Fruit fly (Drosophila melanogaster): ENCODE results near the gene Glyp.

Glyp gene

dm6 chr2L:2168184-2168893, 37.7 kb downstream of the Glyp start (continued):
- no peak for TF ChIP-seq Trl (optimal IDR thresholded peaks at IDR 0.05)
- TF ChIP-seq Trl (GFP tag; optimal IDR thresholded peaks at IDR 0.05), result no peak
- TF ChIP-seq CG6813 (GFP tag; optimal IDR thresholded peaks at IDR 0.05), result peak; percentile 70
- no peak for TF ChIP-seq CG6175 (GFP tag; IDR thresholded peaks at IDR 0.05)
- TF ChIP-seq sug (tag; optimal IDR thresholded peaks at IDR 0.05), result peak; percentile 55
- TF ChIP-seq fd3F (GFP tag; optimal IDR thresholded peaks at IDR 0.05), result no peak
- no peak for TF ChIP-seq Atf3 (GFP tag; optimal IDR thresholded peaks at IDR 0.05)
- no peak for TF ChIP-seq toy (GFP tag; IDR thresholded peaks at IDR 0.05)
- TF ChIP-seq salm (tag; optimal IDR thresholded peaks at IDR 0.05), result peak; percentile 75
- no peak for TF ChIP-seq CG11085 (GFP tag; IDR thresholded peaks at IDR 0.05)
- TF ChIP-seq CHES-1-like (GFP tag; optimal IDR thresholded peaks at IDR 0.05), result no peak
- no peak for TF ChIP-seq HLHmδ (GFP tag; optimal IDR thresholded peaks at IDR 0.05)
- TF ChIP-seq zfh1 (GFP tag; IDR thresholded peaks at IDR 0.05), result no peak
- TF ChIP-seq CG7786 (GFP tag; optimal IDR thresholded peaks at IDR 0.05), result no peak
- peak; percentile 67 for TF ChIP-seq CG13296 (GFP tag; optimal IDR thresholded peaks at IDR 0.05)
- peak; percentile 32 for TF ChIP-seq CG13424 (tag; optimal IDR thresholded peaks at IDR 0.05)
- peak; percentile 17 for TF ChIP-seq CG12659 (GFP tag; optimal IDR thresholded peaks at IDR 0.05)
- no peak for TF ChIP-seq al (GFP tag; IDR thresholded peaks at IDR 0.05)
- TF ChIP-seq CG8290 (GFP tag; optimal IDR thresholded peaks at IDR 0.05), result no peak
- peak in 1 of 2 experiments; percentile 57 for TF ChIP-seq CG8290 (tag; optimal IDR thresholded peaks at IDR 0.05)
- no peak for TF ChIP-seq H15 (GFP tag; IDR thresholded peaks at IDR 0.05)
- no peak for TF ChIP-seq CG6689 (GFP tag; IDR thresholded peaks at IDR 0.05)
- no peak for TF ChIP-seq Dip3 (GFP tag; optimal IDR thresholded peaks at IDR 0.05)
- no peak for TF ChIP-seq CG11093 (GFP tag; IDR thresholded peaks at IDR 0.05)
- peak; percentile 52 for TF ChIP-seq CG12769 (tag; optimal IDR thresholded peaks at IDR 0.05)
- TF ChIP-seq D19B (GFP tag; optimal IDR thresholded peaks at IDR 0.05), result no peak
- peak; percentile 82 for TF ChIP-seq GATAe (GFP tag; conservative IDR thresholded peaks at IDR 0.05)
- TF ChIP-seq pros (GFP tag; optimal IDR thresholded peaks at IDR 0.05), result peak; percentile 7
- TF ChIP-seq CG10654 (GFP tag; optimal IDR thresholded peaks at IDR 0.05), result no peak
- no peak for TF ChIP-seq gt (GFP tag; IDR thresholded peaks at IDR 0.05)
- TF ChIP-seq Sox102F (GFP tag; optimal IDR thresholded peaks at IDR 0.05), result no peak
- TF ChIP-seq ac (GFP tag; optimal IDR thresholded peaks at IDR 0.05), result peak; percentile 4
- no peak for TF ChIP-seq ara (GFP tag; IDR thresholded peaks at IDR 0.05)
- no peak for TF ChIP-seq fu2 (GFP tag; optimal IDR thresholded peaks at IDR 0.05)
- peak; percentile 49 for TF ChIP-seq CG6254 (GFP tag; optimal IDR thresholded peaks at IDR 0.05)
- no peak for TF ChIP-seq repo (GFP tag; optimal IDR thresholded peaks at IDR 0.05)
- peak; percentile 40 for TF ChIP-seq Kr (GFP tag; optimal IDR thresholded peaks at IDR 0.05)
- TF ChIP-seq dm (GFP tag; optimal IDR thresholded peaks at IDR 0.05), result no peak
- TF ChIP-seq CG8478 (optimal IDR thresholded peaks at IDR 0.05), result no peak
- TF ChIP-seq CG13123 (GFP tag; optimal IDR thresholded peaks at IDR 0.05), result no peak
- TF ChIP-seq schlank (tag; optimal IDR thresholded peaks at IDR 0.05), result peak; percentile 68
- TF ChIP-seq CG13287 (GFP tag; IDR thresholded peaks at IDR 0.05; ENCODE audit: partially characterized antibody), result no peak
- TF ChIP-seq Poxn (GFP tag; IDR thresholded peaks at IDR 0.05), result no peak
- TF ChIP-seq Oaz (GFP tag; IDR thresholded peaks at IDR 0.05), result no peak
- TF ChIP-seq CG11398 (GFP tag; optimal IDR thresholded peaks at IDR 0.05), result no peak
- no peak for TF ChIP-seq Nf-YA (GFP tag; IDR thresholded peaks at IDR 0.05)
- TF ChIP-seq ftz-f1 (GFP tag; optimal IDR thresholded peaks at IDR 0.05), result no peak
- peak; percentile 67 for TF ChIP-seq odd (GFP tag; optimal IDR thresholded peaks at IDR 0.05)
- no peak for TF ChIP-seq abd-A (tag; optimal IDR thresholded peaks at IDR 0.05)
- TF ChIP-seq ewg (GFP tag; optimal IDR thresholded peaks at IDR 0.05), result no peak
- no peak for TF ChIP-seq NfI (GFP tag; optimal IDR thresholded peaks at IDR 0.05)
- TF ChIP-seq p53 (GFP tag; optimal IDR thresholded peaks at IDR 0.05), result no peak
